Worm (Caenorhabditis elegans) whole organism, midembryonic: ENCODE data around the gene Y73C8C.8.
"Not testable (repeated sequence)": the region's sequence is repeated elsewhere in the genome, so short reads cannot be mapped to it uniquely, and the experiment has no call there.

Experiments used
- T22C8.4 ChIP-seq: fragments of 200-800 bp; sonication (Bioruptor generic); IDR thresholded peaks from 2 replicates; pipeline ENCODE4 v1.3.6; 2022; ENCODE audit warnings: missing genetic modification characterization, missing compliant biosample characterization
- cog-1 ChIP-seq: sonication (generic microtip); optimal IDR thresholded peaks from 2 replicates; lab custom pipeline; 2016; ENCODE audit warnings: missing genetic modification characterization, missing compliant biosample characterization
- flt-1 ChIP-seq: fragments of 200-800 bp; sonication (Bioruptor generic); IDR thresholded peaks from 2 replicates; pipeline ENCODE4 v1.3.6; 2022; ENCODE audit warnings: missing genetic modification characterization, missing compliant biosample characterization
- klf-2 ChIP-seq: fragments of 200-800 bp; sonication (Bioruptor generic); conservative IDR thresholded peaks from 2 replicates; pipeline ENCODE4 v1.3.6; 2022; ENCODE audit warnings: missing genetic modification reagents, missing genetic modification characterization, missing compliant biosample characterization
- med-1 ChIP-seq: sonication (generic microtip); optimal IDR thresholded peaks from 2 replicates; lab custom pipeline; 2017; ENCODE audit warnings: missing genetic modification characterization, mild to moderate bottlenecking, missing compliant biosample characterization, antibody characterized with exemption, missing genetic modification reagents; ENCODE audit not compliant: insufficient read depth
- ref-1 ChIP-seq: fragments of 200-800 bp; sonication (Bioruptor generic); conservative IDR thresholded peaks from 2 replicates; pipeline ENCODE4 v1.3.6; 2022; ENCODE audit warnings: missing genetic modification reagents, missing genetic modification characterization, missing compliant biosample characterization
- tab-1 ChIP-seq: fragments of 200-800 bp; sonication (Bioruptor generic); IDR thresholded peaks from 2 replicates; pipeline ENCODE4 v1.3.6; 2022; ENCODE audit warnings: missing genetic modification characterization, missing compliant biosample characterization
- ztf-23 ChIP-seq: fragments of 200-800 bp; sonication (Bioruptor generic); IDR thresholded peaks from 2 replicates; pipeline ENCODE4 v1.3.6; 2022; ENCODE audit warnings: missing genetic modification reagents, missing genetic modification characterization, missing compliant biosample characterization
- ztf-29 ChIP-seq: fragments of 200-800 bp; sonication (Bioruptor generic); IDR thresholded peaks from 2 replicates; pipeline ENCODE4 v1.3.6; 2022; ENCODE audit warnings: missing genetic modification reagents, missing genetic modification characterization, missing compliant biosample characterization

Gene Y73C8C.8

ce11 chrV:3102049-3102448, 11.6 kb downstream of the Y73C8C.8 start, which contains the start of gene Y73C8C.4:
Y73C8C.4 (minus strand) TSS chrV:3102149.
- not testable (repeated sequence) for TF ChIP-seq ztf-29; flt-1; tab-1 (GFP tag; lab: Robert Waterston, UW)

ce11 chrV:3100527-3100926, 13.1 kb downstream of the Y73C8C.8 start:
- TF ChIP-seq cog-1, result no peak
- TF ChIP-seq ref-1, result no peak
- no peak for TF ChIP-seq med-1 (GFP tag; lab: Kevin White, UChicago)
- no peak for TF ChIP-seq T22C8.4 (GFP tag; lab: Robert Waterston, UW)
- TF ChIP-seq ztf-23 (GFP tag; lab: Robert Waterston, UW), result no peak
- TF ChIP-seq flt-1, result no peak
- no peak for TF ChIP-seq tab-1 (GFP tag; lab: Robert Waterston, UW)
- no peak for TF ChIP-seq ztf-29
- no peak for TF ChIP-seq klf-2 (GFP tag; lab: Robert Waterston, UW)

- TF ChIP-seq tab-1 (GFP tag; lab: Robert Waterston, UW), result no peak
- TF ChIP-seq ref-1, result no peak
- TF ChIP-seq med-1 (GFP tag; lab: Kevin White, UChicago), result no peak
- no peak for TF ChIP-seq T22C8.4 (GFP tag; lab: Robert Waterston, UW)
- no peak for TF ChIP-seq klf-2 (GFP tag; lab: Robert Waterston, UW)
- TF ChIP-seq ztf-23 (GFP tag; lab: Robert Waterston, UW), result no peak
- no peak for TF ChIP-seq ztf-29
- no peak for TF ChIP-seq cog-1
- TF ChIP-seq flt-1, result no peak
Measured at ce11 chrV:3094351-3094750, 19.3 kb downstream of the Y73C8C.8 start, which contains the start of gene cyp-33C9. cyp-33C9 (minus strand) TSS chrV:3094561.

ce11 chrV:3088768-3089167, 24.9 kb downstream of the Y73C8C.8 start, which contains the start of gene acs-21:
acs-21 (plus strand) TSS chrV:3089068.
- TF ChIP-seq T22C8.4 (GFP tag; lab: Robert Waterston, UW), result no peak
- TF ChIP-seq klf-2 (GFP tag; lab: Robert Waterston, UW), result no peak
- no peak for TF ChIP-seq tab-1 (GFP tag; lab: Robert Waterston, UW)
- no peak for TF ChIP-seq ztf-29
- no peak for TF ChIP-seq cog-1
- no peak for TF ChIP-seq med-1 (GFP tag; lab: Kevin White, UChicago)
- no peak for TF ChIP-seq ztf-23 (GFP tag; lab: Robert Waterston, UW)
- TF ChIP-seq ref-1, result no peak
- TF ChIP-seq flt-1, result no peak

ce11 chrV:3086260-3086659, 27.4 kb downstream of the Y73C8C.8 start, which contains the start of gene srt-8:
srt-8 (plus strand) TSS chrV:3086560.
- TF ChIP-seq tab-1 (GFP tag; lab: Robert Waterston, UW) (no peak), cog-1 (no peak), ztf-23 (GFP tag; lab: Robert Waterston, UW) (no peak), T22C8.4 (GFP tag; lab: Robert Waterston, UW) (no peak), klf-2 (GFP tag; lab: Robert Waterston, UW) (no peak), med-1 (GFP tag; lab: Kevin White, UChicago) (no peak), ref-1 (no peak), ztf-29 (no peak), flt-1 (no peak)

- TF ChIP-seq med-1 (GFP tag; lab: Kevin White, UChicago) (no peak), klf-2 (GFP tag; lab: Robert Waterston, UW) (no peak), flt-1 (no peak), ztf-23 (GFP tag; lab: Robert Waterston, UW) (no peak)
Measured at ce11 chrV:3081471-3081870, 32.2 kb downstream of the Y73C8C.8 start, which contains the start of gene srt-7. srt-7 (plus strand) TSS chrV:3081771.

ce11 chrV:3080792-3081191, 32.9 kb downstream of the Y73C8C.8 start, which contains the start of gene srt-5:
srt-5 (minus strand) TSS chrV:3080892.
- TF ChIP-seq cog-1, result no peak
- TF ChIP-seq tab-1 (GFP tag; lab: Robert Waterston, UW), result no peak
- no peak for TF ChIP-seq flt-1
- no peak for TF ChIP-seq klf-2 (GFP tag; lab: Robert Waterston, UW)
- no peak for TF ChIP-seq ztf-29
- TF ChIP-seq med-1 (GFP tag; lab: Kevin White, UChicago), result no peak
- TF ChIP-seq T22C8.4 (GFP tag; lab: Robert Waterston, UW), result no peak
- no peak for TF ChIP-seq ztf-23 (GFP tag; lab: Robert Waterston, UW)
- TF ChIP-seq ref-1, result no peak

ce11 chrV:3071548-3071947, 42.1 kb downstream of the Y73C8C.8 start, which contains the start of gene C50H11.13:
C50H11.13 (minus strand) TSS chrV:3071648.
- TF ChIP-seq ztf-29 (no peak), med-1 (GFP tag; lab: Kevin White, UChicago) (no peak), klf-2 (GFP tag; lab: Robert Waterston, UW) (no peak), ztf-23 (GFP tag; lab: Robert Waterston, UW) (no peak), tab-1 (GFP tag; lab: Robert Waterston, UW) (no peak), cog-1 (no peak), flt-1 (no peak), T22C8.4 (GFP tag; lab: Robert Waterston, UW) (no peak), ref-1 (no peak)

ce11 chrV:3069101-3069500, 44.5 kb downstream of the Y73C8C.8 start, which contains the start of gene str-40:
str-40 (minus strand) TSS chrV:3069201.
- no peak for TF ChIP-seq ztf-23 (GFP tag; lab: Robert Waterston, UW)
- no peak for TF ChIP-seq ztf-29
- TF ChIP-seq flt-1, result no peak
- no peak for TF ChIP-seq med-1 (GFP tag; lab: Kevin White, UChicago)
- TF ChIP-seq ref-1, result no peak
- TF ChIP-seq tab-1 (GFP tag; lab: Robert Waterston, UW), result no peak
- no peak for TF ChIP-seq klf-2 (GFP tag; lab: Robert Waterston, UW)
- TF ChIP-seq T22C8.4 (GFP tag; lab: Robert Waterston, UW), result no peak
- no peak for TF ChIP-seq cog-1

ce11 chrV:3065928-3066327, 47.7 kb downstream of the Y73C8C.8 start, which contains the start of gene srh-185:
srh-185 (plus strand) TSS chrV:3066228.
- TF ChIP-seq ztf-29 (no peak), ztf-23 (GFP tag; lab: Robert Waterston, UW) (no peak), med-1 (GFP tag; lab: Kevin White, UChicago) (no peak), cog-1 (no peak)
